Worm (Caenorhabditis elegans) whole organism, L4/young adult: ENCODE results near the gene fbxb-102.

Source experiments
- W03F9.2 ChIP-seq: fragments of 150-350 bp; optimal IDR thresholded peaks from 2 replicates; lab custom pipeline; 2014; ENCODE audit warnings: missing biosample characterization, missing genetic modification characterization
- dao-5 ChIP-seq: sonication (generic microtip); optimal IDR thresholded peaks from 2 replicates; lab custom pipeline; 2016; ENCODE audit warnings: missing genotype, missing genetic modification characterization, moderate library complexity, missing compliant biosample characterization
- him-1 ChIP-seq: sonication (generic microtip); optimal IDR thresholded peaks from 2 replicates; lab custom pipeline; 2016; ENCODE audit warnings: missing genotype, missing genetic modification reagents, missing genetic modification characterization, missing compliant biosample characterization

The fbxb-102 gene

DNA sequence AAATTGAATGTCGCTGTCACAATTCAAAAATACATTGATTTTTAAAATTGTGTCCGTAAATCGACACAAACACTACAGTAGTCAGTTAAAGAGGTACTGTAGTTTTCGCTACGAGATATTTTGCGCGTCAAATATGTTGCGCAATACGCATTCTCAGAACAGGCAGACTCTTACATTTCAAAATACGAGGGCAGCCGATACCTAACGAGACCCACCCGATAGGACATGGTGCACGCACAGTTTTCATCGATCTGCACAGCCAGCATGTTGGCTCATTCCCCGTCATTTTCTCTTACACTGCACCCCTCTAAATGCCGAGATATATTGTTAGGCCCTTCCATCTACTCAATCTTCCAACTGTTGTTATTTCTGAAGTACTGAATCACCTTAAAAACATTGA lies 20.5 kb upstream of the fbxb-102 start, which contains the start of gene F15A4.2:
F15A4.2 (plus strand) TSS at position 301 of the 400 bp plus-strand sequence.
- no peak for TF ChIP-seq dao-5 (tag; lab: Kevin White, UChicago)
- no peak for TF ChIP-seq W03F9.2
- TF ChIP-seq him-1 (tag; lab: Kevin White, UChicago) = no peak

DNA sequence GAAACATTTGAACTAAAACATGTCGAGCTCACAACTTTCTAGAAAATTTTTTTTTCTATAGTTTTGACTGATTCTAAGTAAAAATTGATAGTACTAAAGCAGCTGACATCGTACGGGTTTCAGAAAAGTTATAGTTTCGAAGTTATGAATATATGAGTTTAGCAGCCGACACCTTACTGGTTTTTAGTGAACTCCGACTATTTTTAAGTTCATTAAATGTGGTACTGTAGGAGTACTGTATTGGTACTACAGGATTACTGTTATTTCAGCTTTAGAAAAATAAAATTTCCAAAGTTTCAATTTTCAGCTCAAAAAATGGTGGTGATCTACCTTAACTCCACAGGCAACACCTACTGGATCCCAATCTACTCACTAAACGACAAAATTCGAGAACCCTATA lies 17.2 kb upstream of the fbxb-102 start, which contains the start of gene sre-37:
sre-37 (plus strand) TSS at position 301 of the 400 bp plus-strand sequence.
- TF ChIP-seq him-1 (tag; lab: Kevin White, UChicago) (no peak), W03F9.2 (no peak), dao-5 (tag; lab: Kevin White, UChicago) (no peak)

DNA sequence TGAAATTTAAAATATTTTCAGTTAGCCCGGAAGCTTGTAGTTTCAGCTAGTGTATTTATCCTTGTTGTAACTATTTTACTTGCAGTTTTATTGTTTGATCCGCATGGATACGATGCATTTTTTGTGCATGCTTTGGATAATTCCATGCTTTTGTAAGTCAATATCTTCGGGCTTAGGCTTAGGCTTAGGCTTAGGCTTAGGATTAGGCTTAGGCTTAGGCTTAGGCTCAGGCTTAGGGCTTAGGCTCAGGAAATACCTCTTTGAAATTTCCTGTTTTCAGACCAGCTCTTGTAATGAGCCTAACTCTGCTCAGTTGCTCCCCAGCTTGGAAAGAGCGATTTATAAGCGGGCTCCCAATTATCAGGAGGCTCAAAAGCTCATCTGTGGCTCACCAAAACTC lies 15.7 kb upstream of the fbxb-102 start, which contains the start of gene srg-16:
srg-16 (plus strand) TSS at position 87 of the 400 bp plus-strand sequence.
- TF ChIP-seq W03F9.2 (no peak), him-1 (tag; lab: Kevin White, UChicago) (no peak), dao-5 (tag; lab: Kevin White, UChicago) (no peak)

DNA sequence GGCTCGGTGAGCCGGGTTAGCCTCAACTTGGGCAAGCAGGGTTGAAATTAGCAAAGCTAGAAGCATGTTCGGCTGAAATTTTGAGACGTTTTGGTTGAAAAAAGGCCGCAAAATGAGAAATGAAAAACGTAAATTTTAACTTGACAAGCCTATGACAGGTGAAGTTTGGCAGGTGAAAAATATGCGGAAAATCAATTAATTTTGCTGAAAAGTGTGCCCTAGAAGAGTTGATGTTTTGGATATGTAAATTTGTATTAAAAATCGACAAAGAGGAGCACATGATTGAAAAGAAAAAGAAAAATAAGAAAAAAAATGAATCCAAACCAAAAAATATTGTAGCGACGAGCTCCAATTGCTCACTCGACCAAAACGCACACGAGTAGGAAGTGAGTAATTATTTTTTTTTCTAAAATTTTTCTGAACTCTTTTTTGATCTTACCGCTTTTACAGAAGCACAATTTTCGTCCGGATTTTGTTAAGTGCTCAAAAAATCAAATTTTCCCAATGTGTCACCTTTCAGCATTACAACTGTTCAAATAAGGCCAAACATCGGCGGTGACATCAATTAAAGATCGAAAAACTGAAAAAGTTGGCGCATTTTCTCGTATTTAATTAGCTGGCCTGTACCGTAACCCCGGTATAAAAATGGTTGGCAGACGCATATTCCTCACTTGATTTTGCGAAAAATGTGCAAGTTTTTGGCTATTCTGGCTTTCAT lies 11.4 kb upstream of the fbxb-102 start, which contains the start of the genes F15A4.5 and phat-8:
F15A4.5 (minus strand) TSS at position 101 of the 718 bp plus-strand sequence.
phat-8 (plus strand) TSS at position 668 of the 718 bp plus-strand sequence.
- TF ChIP-seq W03F9.2 = no peak
- no peak for TF ChIP-seq him-1 (tag; lab: Kevin White, UChicago)
- no peak for TF ChIP-seq dao-5 (tag; lab: Kevin White, UChicago)

DNA sequence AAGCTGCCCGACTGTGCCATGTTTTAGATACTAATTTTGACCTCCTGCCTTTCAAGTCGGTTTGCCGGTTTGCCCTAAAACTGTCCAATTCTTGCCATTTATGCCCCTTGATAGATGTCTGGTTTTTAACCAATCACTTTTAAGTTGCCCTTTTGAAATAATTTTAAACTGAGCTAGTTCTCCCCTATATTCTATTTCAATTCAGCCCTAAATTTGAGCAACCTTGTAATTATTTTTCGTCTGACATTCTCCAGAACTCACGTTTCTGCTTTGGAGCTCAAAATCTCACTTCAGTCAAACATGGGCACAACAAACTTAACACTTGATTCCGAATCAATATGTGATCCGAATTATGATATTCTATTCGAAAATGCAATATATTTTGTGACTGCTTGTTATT lies 9.3 kb upstream of the fbxb-102 start, which contains the start of gene srg-17:
srg-17 (plus strand) TSS at position 301 of the 400 bp plus-strand sequence.
- TF ChIP-seq him-1 (tag; lab: Kevin White, UChicago) = no peak
- no peak for TF ChIP-seq dao-5 (tag; lab: Kevin White, UChicago)
- TF ChIP-seq W03F9.2 = no peak

DNA sequence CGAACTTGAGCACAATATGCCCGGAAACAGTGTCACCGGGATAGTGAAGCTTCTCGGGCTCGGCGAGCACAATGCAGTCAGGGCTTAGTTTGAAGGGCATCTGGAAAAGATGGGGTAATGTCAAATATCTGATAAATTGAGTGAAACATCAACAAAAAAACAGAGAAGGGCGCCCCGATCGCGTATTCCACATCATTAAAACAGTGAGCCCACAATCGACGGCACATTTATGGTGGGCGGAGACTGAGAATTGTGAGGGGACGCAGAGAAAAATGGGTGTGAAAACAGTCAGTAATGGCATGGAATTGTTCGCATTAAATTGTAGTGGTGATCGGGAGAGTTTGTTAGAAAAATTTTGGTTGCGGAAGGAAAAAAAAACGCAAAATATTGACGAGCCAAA lies 1.9 kb upstream of the fbxb-102 start, which contains the start of gene arrd-9:
arrd-9 (minus strand) TSS at position 101 of the 400 bp plus-strand sequence.
- TF ChIP-seq W03F9.2 = no peak
- TF ChIP-seq dao-5 (tag; lab: Kevin White, UChicago) = no peak

DNA sequence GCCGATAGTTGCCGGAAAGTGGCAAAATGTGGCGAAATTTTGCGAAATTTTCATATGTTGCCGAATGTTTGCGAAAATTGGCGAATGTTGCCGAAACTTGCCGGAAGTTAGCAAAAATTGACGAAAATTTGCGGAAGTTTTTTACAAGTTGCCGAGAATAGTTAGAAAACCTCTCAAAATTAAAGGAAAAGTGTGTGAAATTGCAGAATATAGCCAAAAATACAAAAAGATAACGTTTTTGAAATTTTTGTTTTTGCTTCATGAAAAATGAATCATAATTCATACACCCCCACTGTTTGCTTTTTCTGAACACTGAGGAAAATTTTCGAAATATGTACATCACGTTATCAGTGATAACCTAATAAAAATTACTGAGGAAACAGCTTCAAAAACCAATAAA lies 1.1 kb upstream of the fbxb-102 start:
- no peak for TF ChIP-seq dao-5 (tag; lab: Kevin White, UChicago)
- no peak for TF ChIP-seq him-1 (tag; lab: Kevin White, UChicago)
- TF ChIP-seq W03F9.2 = no peak

DNA sequence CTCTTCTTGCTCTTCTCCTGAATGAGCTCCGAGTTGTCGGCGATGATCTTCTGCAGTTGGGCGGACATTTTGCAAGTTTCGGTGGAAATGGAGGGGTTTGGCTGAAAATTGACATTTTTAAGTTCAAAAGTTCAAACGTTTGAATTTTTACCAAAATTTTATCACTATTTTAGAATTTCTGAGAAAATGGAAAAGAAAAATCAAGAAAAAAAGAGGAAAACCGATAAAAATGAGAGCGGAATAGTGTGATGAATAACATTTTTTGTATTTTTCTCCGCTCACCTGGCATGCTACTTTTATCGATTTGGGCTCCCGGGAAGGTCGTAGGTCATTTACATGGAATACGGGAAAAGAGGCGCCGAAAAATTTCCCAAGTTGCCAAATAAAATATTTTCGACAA lies 2.3 kb downstream of the fbxb-102 start, which contains the start of gene F15A4.10:
F15A4.10 (minus strand) TSS at position 101 of the 400 bp plus-strand sequence.
- TF ChIP-seq dao-5 (tag; lab: Kevin White, UChicago) (no peak), him-1 (tag; lab: Kevin White, UChicago) (no peak), W03F9.2 (no peak)

DNA sequence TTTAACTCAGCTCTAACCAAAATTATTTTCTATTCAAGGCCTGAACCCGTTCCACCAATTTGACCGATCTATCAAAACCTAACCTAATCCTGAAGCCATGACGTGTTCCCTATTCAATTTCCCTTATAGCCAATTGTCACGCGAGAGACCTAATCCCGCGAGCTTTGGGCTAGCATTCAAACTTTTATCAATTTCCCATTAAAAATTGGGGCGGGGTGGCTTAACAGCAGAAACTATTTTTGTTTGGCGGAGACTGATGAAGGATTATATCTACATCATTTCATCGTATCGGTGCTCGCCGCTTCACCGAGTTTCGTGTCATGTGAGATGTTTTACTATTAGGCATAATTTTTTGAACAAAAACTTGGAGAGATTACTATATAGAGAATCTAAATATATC lies 6.1 kb downstream of the fbxb-102 start:
- TF ChIP-seq dao-5 (tag; lab: Kevin White, UChicago) = no peak
- TF ChIP-seq W03F9.2 = no peak

DNA sequence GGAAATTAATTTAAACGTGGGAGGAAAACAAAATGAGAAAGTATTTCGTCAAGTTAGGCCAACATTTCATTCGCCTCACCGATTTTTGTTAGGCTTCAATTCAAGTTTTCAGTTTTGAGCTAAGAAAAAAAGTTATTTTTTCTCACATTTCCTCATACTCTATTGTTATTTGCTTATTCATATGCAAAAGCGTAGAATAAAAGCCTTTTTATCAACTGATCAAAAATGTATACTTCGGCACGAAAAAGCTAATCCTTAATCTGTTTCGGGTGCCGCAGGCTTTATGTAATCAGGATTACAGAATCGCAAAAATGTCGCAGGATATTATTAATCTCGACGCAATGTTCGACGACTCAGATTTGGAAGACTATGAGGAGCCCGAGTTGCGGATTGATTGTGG lies 7.2 kb downstream of the fbxb-102 start, which contains the start of gene T21B4.15:
T21B4.15 (plus strand) TSS at position 301 of the 400 bp plus-strand sequence.
- no peak for TF ChIP-seq him-1 (tag; lab: Kevin White, UChicago)
- no peak for TF ChIP-seq W03F9.2
- TF ChIP-seq dao-5 (tag; lab: Kevin White, UChicago) = no peak

DNA sequence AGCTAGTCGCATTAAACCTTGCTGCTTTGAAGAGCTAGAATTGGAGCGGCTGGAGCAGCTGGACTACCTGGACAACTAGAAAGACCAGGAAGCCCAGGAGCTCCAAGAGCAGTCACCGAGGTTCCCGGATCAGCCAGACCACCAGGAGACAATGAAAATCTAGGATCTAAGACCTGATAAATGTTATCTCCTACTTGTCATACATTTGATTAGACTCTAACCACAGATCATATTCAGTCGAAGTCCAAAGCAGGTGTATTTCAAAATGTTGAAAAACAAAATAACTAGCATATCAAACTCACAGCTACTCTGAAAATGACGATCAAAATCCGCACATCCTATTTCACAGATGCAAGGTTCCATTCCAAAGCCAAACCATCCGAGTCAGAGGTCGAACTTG lies 9.2 kb downstream of the fbxb-102 start, which contains the start of gene srz-6:
srz-6 (plus strand) TSS at position 301 of the 400 bp plus-strand sequence.
- no peak for TF ChIP-seq W03F9.2
- TF ChIP-seq dao-5 (tag; lab: Kevin White, UChicago) = no peak
- TF ChIP-seq him-1 (tag; lab: Kevin White, UChicago) = no peak

DNA sequence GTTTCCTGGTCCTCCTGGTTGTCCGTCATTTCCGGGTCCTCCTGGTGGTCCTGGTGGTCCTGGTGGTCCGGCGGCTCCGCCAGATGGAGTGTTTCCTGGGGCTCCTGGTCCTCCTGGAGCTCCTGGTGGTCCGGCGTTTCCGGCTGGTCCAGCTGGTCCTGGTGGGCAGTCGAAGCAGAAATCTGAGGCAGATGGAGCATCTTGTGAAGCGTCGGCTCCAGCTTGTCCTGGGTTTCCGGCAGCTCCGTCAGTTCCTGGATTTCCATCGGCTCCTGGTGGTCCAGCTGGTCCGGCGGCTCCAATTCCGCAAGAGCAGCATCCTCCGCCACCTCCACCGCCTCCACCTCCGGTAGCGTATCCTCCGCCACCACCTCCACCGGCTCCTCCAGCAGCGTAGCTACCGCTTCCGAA lies 11.3 kb downstream of the fbxb-102 start:
- TF ChIP-seq dao-5 (tag; lab: Kevin White, UChicago) (no peak), W03F9.2 (no peak), him-1 (tag; lab: Kevin White, UChicago) (no peak)

DNA sequence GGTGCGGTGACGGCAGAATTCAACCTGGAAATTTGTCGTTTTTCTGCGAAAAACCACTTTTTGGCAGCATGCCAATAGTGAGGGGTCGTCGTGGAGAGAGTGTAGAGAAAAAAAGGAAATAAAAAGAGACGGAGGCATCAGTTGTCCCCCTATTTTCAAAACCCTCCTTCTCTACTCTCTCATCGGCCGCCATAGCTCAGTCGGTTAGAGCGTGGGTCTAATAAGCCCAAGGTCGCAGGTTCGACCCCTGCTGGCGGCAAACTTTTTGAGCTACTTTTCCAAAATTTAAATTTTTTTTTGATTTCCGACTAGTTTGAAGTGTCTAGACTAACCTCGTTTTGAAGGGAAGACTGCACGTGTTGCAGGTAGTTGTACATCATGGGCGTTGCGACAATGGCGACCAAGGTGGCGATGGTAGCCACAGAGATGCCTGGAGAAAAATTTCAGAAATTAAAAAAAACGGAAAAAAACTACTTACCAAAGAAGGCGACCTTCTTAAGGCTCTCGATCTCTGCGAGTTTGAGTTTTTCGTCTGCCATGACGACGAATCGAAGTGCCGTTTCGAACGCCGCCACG lies 11.9 kb downstream of the fbxb-102 start, which contains the start of gene col-85:
col-85 (minus strand) TSS at position 540 of the 576 bp plus-strand sequence.
- peak; percentile 68 for TF ChIP-seq him-1 (tag; lab: Kevin White, UChicago)
- peak; percentile 85 for TF ChIP-seq dao-5 (tag; lab: Kevin White, UChicago)
- peak; percentile 51 for TF ChIP-seq W03F9.2

DNA sequence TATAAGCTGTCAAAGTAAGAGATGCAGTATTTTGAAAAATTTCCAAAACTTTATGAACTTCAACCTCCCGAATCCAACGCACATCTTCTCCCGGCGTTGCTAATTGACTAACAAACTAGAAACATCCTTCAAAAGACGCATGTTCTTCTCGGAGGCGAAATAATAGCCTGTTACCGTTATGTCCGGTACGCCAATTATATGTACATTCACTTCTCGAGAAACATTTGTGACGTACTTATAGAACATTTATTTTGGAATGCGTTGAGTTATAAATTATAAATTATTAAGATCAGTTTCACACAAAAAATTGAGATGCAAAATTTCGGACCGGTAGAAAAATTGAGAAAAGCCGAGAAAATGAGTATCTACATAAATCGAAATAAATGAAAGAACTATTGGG lies 14.3 kb downstream of the fbxb-102 start, which contains the start of gene T21B4.3:
T21B4.3 (minus strand) TSS at position 101 of the 400 bp plus-strand sequence.
- TF ChIP-seq him-1 (tag; lab: Kevin White, UChicago) = no peak
- no peak for TF ChIP-seq W03F9.2
- no peak for TF ChIP-seq dao-5 (tag; lab: Kevin White, UChicago)
